Fruit fly (Drosophila melanogaster): ENCODE measurements around the gene CG7443.
A peak's percentile ranks its signal among the peaks of the same experiment; 100 is the strongest.

The CG7443 gene

dm6 chr3R:8306188-8306926 lies 17.8 kb upstream of the CG7443 start (continued):
- TF ChIP-seq Bgb (GFP tag; IDR thresholded peaks at IDR 0.05; ENCODE audit: partially characterized antibody), result peak; percentile 70
- TF ChIP-seq Med (GFP tag), result peak; percentile 33
- TF ChIP-seq vnd (GFP tag; IDR thresholded peaks at IDR 0.05; ENCODE audit: partially characterized antibody), result no peak
- no peak for TF ChIP-seq Abd-B (GFP tag; optimal IDR thresholded peaks at IDR 0.05)
- TF ChIP-seq CG30020 (tag; optimal IDR thresholded peaks at IDR 0.05), result no peak
- TF ChIP-seq Dll (GFP tag; IDR thresholded peaks at IDR 0.05; ENCODE audit: partially characterized antibody), result peak; percentile 25; the same call in 1 of the 4 replicates
- peak; percentile 45; the same call in 1 of the 3 replicates for TF ChIP-seq CG2199 (GFP tag; IDR thresholded peaks at IDR 0.05)
- TF ChIP-seq Atf6 (GFP tag; IDR thresholded peaks at IDR 0.05), result 0 out of 2 replicates have a peak, but pooled peaks have one; percentile 17
- TF ChIP-seq bbx (GFP tag; IDR thresholded peaks at IDR 0.05; ENCODE audit: partially characterized antibody), result peak; percentile 62; the same call in 1 of the 2 replicates
- 0 out of 2 replicates have a peak, but pooled peaks have one; percentile 14 for TF ChIP-seq E2f2 (GFP tag; IDR thresholded peaks at IDR 0.05)
- TF ChIP-seq Fer2 (tag; optimal IDR thresholded peaks at IDR 0.05), result no peak
- peak; percentile 47; the same call in 2 of the 3 replicates for TF ChIP-seq CG34224 (GFP tag; IDR thresholded peaks at IDR 0.05; ENCODE audit: partially characterized antibody)
- no peak for TF ChIP-seq fu2 (GFP tag; optimal IDR thresholded peaks at IDR 0.05)
- no peak for TF ChIP-seq corto (GFP tag; optimal IDR thresholded peaks at IDR 0.05)
- TF ChIP-seq hth (optimal IDR thresholded peaks at IDR 0.05), result no peak
- no peak for TF ChIP-seq zen (tag; optimal IDR thresholded peaks at IDR 0.05)
- no peak for TF ChIP-seq CG10431 (GFP tag; optimal IDR thresholded peaks at IDR 0.05)
- no peak for TF ChIP-seq hb (GFP tag; IDR thresholded peaks at IDR 0.05; ENCODE audit: partially characterized antibody)
- TF ChIP-seq peb (GFP tag; IDR thresholded peaks at IDR 0.05), result no peak
- TF ChIP-seq CG16813 (GFP tag; IDR thresholded peaks at IDR 0.05; ENCODE audit: partially characterized antibody), result peak; percentile 35; the same call in 1 of the 3 replicates
- peak; percentile 73 for TF ChIP-seq CTCF (GFP tag; optimal IDR thresholded peaks at IDR 0.05)
- no peak for TF ChIP-seq CG7987 (GFP tag; optimal IDR thresholded peaks at IDR 0.05)
- TF ChIP-seq CG32767 (GFP tag; IDR thresholded peaks at IDR 0.05), result peak; percentile 9; the same call in 1 of the 2 replicates
- peak; percentile 57 for TF ChIP-seq lbe (GFP tag; optimal IDR thresholded peaks at IDR 0.05)
- no peak for TF ChIP-seq psq (GFP tag; optimal IDR thresholded peaks at IDR 0.05)
- TF ChIP-seq Scr (GFP tag; IDR thresholded peaks at IDR 0.05; ENCODE audit: partially characterized antibody), result peak; percentile 19
- no peak for TF ChIP-seq odd (GFP tag; optimal IDR thresholded peaks at IDR 0.05)
- peak; percentile 50 for TF ChIP-seq sens (GFP tag)
- peak; percentile 37 for TF ChIP-seq D (optimal IDR thresholded peaks at IDR 0.05)
- no peak for TF ChIP-seq D (GFP tag; optimal IDR thresholded peaks at IDR 0.05)
- TF ChIP-seq ind (GFP tag; optimal IDR thresholded peaks at IDR 0.05), result no peak
- no peak for TF ChIP-seq chinmo (GFP tag; IDR thresholded peaks at IDR 0.05; ENCODE audit: partially characterized antibody)
- no peak for TF ChIP-seq CG17612 (GFP tag; IDR thresholded peaks at IDR 0.05)
- TF ChIP-seq nerfin-2 (GFP tag; IDR thresholded peaks at IDR 0.05; ENCODE audit: partially characterized antibody), result no peak
- no peak for TF ChIP-seq gro (GFP tag; optimal IDR thresholded peaks at IDR 0.05)
- TF ChIP-seq CG14860 (GFP tag; IDR thresholded peaks at IDR 0.05; ENCODE audit: partially characterized antibody), result peak; percentile 16; the same call in 1 of the 3 replicates
- TF ChIP-seq crol (GFP tag; IDR thresholded peaks at IDR 0.05), result peak; percentile 91
- peak; percentile 34; the same call in 1 of the 3 replicates for TF ChIP-seq knrl (GFP tag; IDR thresholded peaks at IDR 0.05; ENCODE audit: partially characterized antibody)
- 0 out of 2 replicates have a peak, but pooled peaks have one; percentile 13 for TF ChIP-seq Awh (GFP tag; IDR thresholded peaks at IDR 0.05)
- no peak for TF ChIP-seq exex (tag; optimal IDR thresholded peaks at IDR 0.05)
- no peak for TF ChIP-seq CG3163 (GFP tag; optimal IDR thresholded peaks at IDR 0.05)
- TF ChIP-seq CG13287 (GFP tag; IDR thresholded peaks at IDR 0.05; ENCODE audit: partially characterized antibody), result peak; percentile 23; the same call in 1 of the 2 replicates
- TF ChIP-seq CG33557 (GFP tag; optimal IDR thresholded peaks at IDR 0.05), result peak; percentile 8
- peak; percentile 5 for TF ChIP-seq CG15601 (tag; optimal IDR thresholded peaks at IDR 0.05)
- TF ChIP-seq nerfin-1 (tag; optimal IDR thresholded peaks at IDR 0.05), result no peak
- no peak for TF ChIP-seq aop (GFP tag; IDR thresholded peaks at IDR 0.05)
- no peak for TF ChIP-seq CG5180 (GFP tag; optimal IDR thresholded peaks at IDR 0.05)
